Worm (Caenorhabditis elegans) whole organism, L2 larva: ENCODE measurements around the gene Y46B2A.4.

Experiments
- C34F6.9 ChIP-seq: fragments of 150-350 bp; optimal IDR thresholded peaks from 2 replicates; lab custom pipeline; 2014; ENCODE audit warnings: missing biosample characterization, missing genetic modification characterization
- F13H6.1 ChIP-seq: sonication (generic microtip); optimal IDR thresholded peaks from 2 replicates; lab custom pipeline; 2016; ENCODE audit warnings: missing genetic modification characterization, missing compliant biosample characterization
- ZK546.5 ChIP-seq: sonication (generic microtip); optimal IDR thresholded peaks from 2 replicates; lab custom pipeline; 2017; ENCODE audit warnings: missing biosample characterization, missing genetic modification characterization
- aly-2 ChIP-seq: fragments of 150-350 bp; optimal IDR thresholded peaks from 2 replicates; lab custom pipeline; 2014; ENCODE audit warnings: missing biosample characterization, missing genetic modification characterization
- ama-1 ChIP-seq: fragments of 150-350 bp; optimal IDR thresholded peaks from 2 replicates; lab custom pipeline; 2018; ENCODE audit warnings: inconsistent platforms
- blmp-1 ChIP-seq: sonication (generic microtip); optimal IDR thresholded peaks from 2 replicates; lab custom pipeline; 2017; ENCODE audit warnings: missing genetic modification characterization, mild to moderate bottlenecking, missing compliant biosample characterization, antibody characterized with exemption, moderate library complexity; ENCODE audit not compliant: insufficient read depth
- ceh-16 ChIP-seq: fragments of 150-350 bp; optimal IDR thresholded peaks from 2 replicates; lab custom pipeline; 2014; ENCODE audit warnings: missing biosample characterization, missing genetic modification characterization
- ceh-82 ChIP-seq: fragments of 150-350 bp; optimal IDR thresholded peaks from 2 replicates; lab custom pipeline; 2014; ENCODE audit warnings: missing biosample characterization, missing genetic modification characterization
- crh-2 ChIP-seq: sonication (generic microtip); optimal IDR thresholded peaks from 2 replicates; lab custom pipeline; 2017; ENCODE audit warnings: missing biosample characterization, missing genetic modification characterization
- egl-27 ChIP-seq: sonication (generic microtip); optimal IDR thresholded peaks from 3 replicates; lab custom pipeline; 2017; ENCODE audit warnings: missing biosample characterization, missing genetic modification reagents, missing genetic modification characterization
- fos-1 ChIP-seq: fragments of 150-350 bp; optimal IDR thresholded peaks from 2 replicates; lab custom pipeline; 2014; ENCODE audit warnings: missing biosample characterization, missing genetic modification characterization
- gmeb-1 ChIP-seq: fragments of 150-350 bp; optimal IDR thresholded peaks from 2 replicates; lab custom pipeline; 2014; ENCODE audit warnings: missing biosample characterization, missing genetic modification characterization
- lin-13 ChIP-seq: fragments of 150-350 bp; optimal IDR thresholded peaks from 2 replicates; lab custom pipeline; 2014; ENCODE audit warnings: missing biosample characterization, missing genetic modification reagents, missing genetic modification characterization
- lsy-2 ChIP-seq, 2 experiments: fragments of 150-350 bp in 1 of 2; sonication (generic microtip) in 1 of 2; optimal IDR thresholded peaks; 2 replicates each; lab custom pipeline; 2014 to 2017; ENCODE audit warnings: missing biosample characterization in 2 of 2, missing genetic modification characterization in 2 of 2
- mab-5 ChIP-seq: fragments of 150-350 bp; optimal IDR thresholded peaks from 2 replicates; lab custom pipeline; 2014; ENCODE audit warnings: missing biosample characterization, missing genetic modification characterization
- mbf-1 ChIP-seq: sonication (generic microtip); optimal IDR thresholded peaks from 2 replicates; lab custom pipeline; 2017; ENCODE audit warnings: missing biosample characterization, missing genetic modification characterization
- mdl-1 ChIP-seq, 2 experiments: fragments of 150-350 bp in 1 of 2; sonication (generic microtip) in 1 of 2; optimal IDR thresholded peaks; 2 replicates each; lab custom pipeline; 2017; ENCODE audit warnings: missing biosample characterization in 2 of 2, missing genetic modification characterization in 2 of 2
- nhr-10 ChIP-seq: sonication (generic microtip); optimal IDR thresholded peaks from 2 replicates; lab custom pipeline; 2017; ENCODE audit warnings: missing biosample characterization, missing genetic modification characterization
- nhr-11 ChIP-seq: fragments of 150-350 bp; optimal IDR thresholded peaks from 2 replicates; lab custom pipeline; 2014; ENCODE audit warnings: missing biosample characterization, missing genetic modification characterization
- nhr-12 ChIP-seq: fragments of 150-350 bp; optimal IDR thresholded peaks from 2 replicates; lab custom pipeline; 2014; ENCODE audit warnings: missing biosample characterization, missing genetic modification characterization
- nhr-129 ChIP-seq: fragments of 150-350 bp; optimal IDR thresholded peaks from 2 replicates; lab custom pipeline; 2014; ENCODE audit warnings: missing biosample characterization, missing genetic modification characterization
- nhr-21 ChIP-seq: fragments of 150-350 bp; optimal IDR thresholded peaks from 2 replicates; lab custom pipeline; 2014; ENCODE audit warnings: missing biosample characterization, missing genetic modification characterization
- nhr-6 ChIP-seq: fragments of 150-350 bp; optimal IDR thresholded peaks from 2 replicates; lab custom pipeline; 2014; ENCODE audit warnings: missing biosample characterization, missing genetic modification characterization
- sem-4 ChIP-seq: fragments of 150-350 bp; optimal IDR thresholded peaks from 2 replicates; lab custom pipeline; 2014; ENCODE audit warnings: missing biosample characterization, missing genetic modification reagents, missing genetic modification characterization
- sma-9 ChIP-seq, 2 experiments: fragments of 150-350 bp in 1 of 2; sonication (generic microtip) in 1 of 2; optimal IDR thresholded peaks; 2 replicates each; lab custom pipeline; 2014 to 2016; ENCODE audit warnings: missing genetic modification characterization in 2 of 2, mild to moderate bottlenecking in 1 of 2, missing biosample characterization in 1 of 2, missing compliant biosample characterization in 1 of 2, missing genetic modification reagents in 1 of 2, moderate library complexity in 1 of 2
- unc-55 ChIP-seq: fragments of 150-350 bp; sonication (generic microtip); optimal IDR thresholded peaks from 3 replicates; lab custom pipeline; 2014; ENCODE audit warnings: missing biosample characterization, missing genetic modification reagents, missing genetic modification characterization
- unc-62 ChIP-seq: fragments of 150-350 bp; optimal IDR thresholded peaks from 2 replicates; lab custom pipeline; 2014; ENCODE audit warnings: missing biosample characterization, missing genetic modification reagents, missing genetic modification characterization
- zag-1 ChIP-seq: fragments of 150-350 bp; optimal IDR thresholded peaks from 2 replicates; lab custom pipeline; 2014; ENCODE audit warnings: missing biosample characterization, missing genetic modification characterization
- ztf-1 ChIP-seq: fragments of 200-800 bp; sonication (Bioruptor generic); conservative IDR thresholded peaks from 2 replicates; pipeline ENCODE4 v1.3.6; 2022; ENCODE audit warnings: missing genetic modification characterization, missing compliant biosample characterization
- ztf-11 ChIP-seq: sonication (generic microtip); optimal IDR thresholded peaks from 2 replicates; lab custom pipeline; 2017; ENCODE audit warnings: missing biosample characterization, missing genetic modification characterization

Y46B2A.4 gene

DNA sequence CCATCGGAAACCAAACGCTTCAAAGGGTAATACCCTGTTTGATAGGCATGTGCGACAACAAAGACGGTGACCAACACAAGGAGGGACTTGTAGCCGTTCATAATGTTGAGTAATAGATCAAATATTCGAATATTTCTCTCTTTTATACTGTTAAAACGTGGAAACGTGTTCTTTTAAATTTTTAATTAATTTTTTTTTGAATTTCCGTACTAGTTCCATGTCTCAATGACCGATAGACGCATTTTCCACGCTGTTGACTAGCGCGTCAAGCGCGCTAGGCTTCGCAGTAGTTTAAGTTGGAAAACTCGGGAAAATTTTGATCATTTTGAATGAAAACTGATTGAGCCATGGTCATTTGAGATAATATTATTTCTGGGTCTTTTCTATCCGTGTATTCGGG is 5.1 kb downstream of the Y46B2A.4 start, which contains the start of gene Y46B2A.3:
Y46B2A.3 (minus strand) TSS at position 101 of the 400 bp plus-strand sequence.
- TF ChIP-seq crh-2 (tag; lab: Kevin White, UChicago) (no peak), egl-27 (tag; lab: Kevin White, UChicago) (no peak), blmp-1 (tag; lab: Kevin White, UChicago) (no peak), nhr-12 (tag; lab: Kevin White, UChicago) (no peak), mdl-1 (tag; optimal IDR thresholded peaks at IDR 0.05; lab: Kevin White, UChicago) (no peak), nhr-11 (tag; lab: Kevin White, UChicago) (no peak), aly-2 (no peak), unc-55 (GFP tag; lab: Kevin White, UChicago) (no peak), ceh-82 (tag; lab: Kevin White, UChicago) (no peak), lsy-2 (tag; optimal IDR thresholded peaks at IDR 0.05; lab: Kevin White, UChicago) (no peak), unc-62 (no peak), ztf-1 (GFP tag; lab: Robert Waterston, UW) (no peak), F13H6.1 (tag; lab: Kevin White, UChicago) (no peak)

DNA sequence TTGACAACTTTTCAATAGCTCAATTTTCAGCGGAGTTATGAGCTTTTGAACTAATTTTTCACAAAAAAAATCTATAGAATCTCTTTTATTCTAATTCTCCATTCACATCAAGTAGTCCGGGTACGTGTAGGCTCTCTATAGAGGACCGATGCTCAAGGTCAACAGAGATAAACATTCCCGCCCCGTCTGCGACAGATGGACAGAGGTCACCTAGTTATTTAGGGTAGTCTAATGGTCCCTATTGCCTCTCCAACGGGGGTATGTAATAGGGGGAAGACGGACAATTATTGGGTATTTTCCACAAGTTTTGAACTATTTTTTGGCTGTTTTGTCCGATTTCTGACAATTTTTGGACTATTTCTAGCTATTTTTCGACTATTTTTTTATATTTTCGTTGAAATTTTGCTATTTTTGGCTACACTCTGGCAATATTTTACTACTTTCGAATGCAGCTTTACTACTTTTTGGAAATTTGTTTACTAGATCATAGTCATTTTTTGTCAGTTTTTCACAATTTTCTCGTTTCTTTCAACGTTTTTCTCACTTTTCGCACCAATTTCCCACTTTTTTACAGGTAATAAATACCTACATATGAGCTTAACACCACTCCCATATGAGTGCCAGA is 6.7 kb downstream of the Y46B2A.4 start, which contains the start of gene fbxc-51:
fbxc-51 (plus strand) TSS at position 575 of the 625 bp plus-strand sequence.
- TF ChIP-seq nhr-6 (tag; lab: Kevin White, UChicago) (no peak), unc-55 (GFP tag; lab: Kevin White, UChicago) (no peak), F13H6.1 (tag; lab: Kevin White, UChicago) (no peak), nhr-10 (tag; lab: Kevin White, UChicago) (no peak), lsy-2 (tag; optimal IDR thresholded peaks at IDR 0.05; lab: Kevin White, UChicago) (no peak), aly-2 (no peak), ZK546.5 (tag; lab: Kevin White, UChicago) (no peak)
- TF ChIP-seq, all 48 proteins: peak for 0

DNA sequence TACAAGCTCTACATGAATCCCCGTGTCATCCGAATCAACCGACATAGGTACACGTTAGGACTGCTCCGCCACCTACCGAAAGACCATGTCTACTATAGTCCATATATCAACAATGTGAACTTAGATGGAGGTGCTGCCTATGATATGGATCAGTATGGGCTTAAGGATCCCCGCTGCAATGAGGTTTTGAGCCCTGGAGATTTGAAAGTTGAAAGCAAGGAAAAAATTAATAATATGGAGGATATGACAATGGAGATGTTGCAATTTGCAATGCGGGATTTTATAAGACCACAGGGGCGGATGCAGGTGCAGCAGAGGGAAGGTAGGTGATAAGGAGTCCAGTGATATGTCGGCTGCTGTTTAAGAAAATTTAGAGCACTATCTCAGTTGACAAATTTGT is 7.7 kb downstream of the Y46B2A.4 start:
- TF ChIP-seq zag-1 (tag; lab: Kevin White, UChicago) (no peak), nhr-6 (tag; lab: Kevin White, UChicago) (no peak), ztf-1 (GFP tag; lab: Robert Waterston, UW) (no peak), egl-27 (tag; lab: Kevin White, UChicago) (no peak), ama-1 (lab: Kevin White, UChicago) (no peak), ceh-16 (no peak)

- TF ChIP-seq sma-9 (GFP tag; optimal IDR thresholded peaks at IDR 0.05; lab: Kevin White, UChicago), result peak; percentile 6
- no peak for TF ChIP-seq sma-9 (tag; optimal IDR thresholded peaks at IDR 0.05; lab: Kevin White, UChicago)
- peak; percentile 44 for TF ChIP-seq crh-2 (tag; lab: Kevin White, UChicago)
- peak; percentile 23 for TF ChIP-seq nhr-129
- peak; percentile 67 for TF ChIP-seq unc-55 (GFP tag; lab: Kevin White, UChicago)
- peak; percentile 29 for TF ChIP-seq fos-1 (tag; lab: Kevin White, UChicago)
- no peak for TF ChIP-seq nhr-21 (tag; lab: Kevin White, UChicago)
- peak; percentile 36 for TF ChIP-seq mab-5 (tag; lab: Kevin White, UChicago)
- TF ChIP-seq ceh-16, result no peak
- no peak for TF ChIP-seq ztf-11 (tag; lab: Kevin White, UChicago)
- TF ChIP-seq mbf-1 (tag; lab: Kevin White, UChicago), result no peak
- TF ChIP-seq lsy-2 (tag; optimal IDR thresholded peaks at IDR 0.05; lab: Kevin White, UChicago), result peak in 1 of 2 experiments; percentile 67
- TF ChIP-seq zag-1 (tag; lab: Kevin White, UChicago), result peak; percentile 31
- peak; percentile 15 for TF ChIP-seq sem-4 (tag; lab: Kevin White, UChicago)
- TF ChIP-seq lin-13 (GFP tag; lab: Kevin White, UChicago), result peak; percentile 31
- peak; percentile 31 for TF ChIP-seq gmeb-1 (tag; lab: Kevin White, UChicago)
- TF ChIP-seq F13H6.1 (tag; lab: Kevin White, UChicago), result peak; percentile 26
- TF ChIP-seq C34F6.9 (tag; lab: Kevin White, UChicago), result peak; percentile 52
- TF ChIP-seq, all 48 proteins: peak for 13
These were observed 11.5 kb downstream of the Y46B2A.4 start, which contains the start of gene alg-2 for ce11 chrII:872993-873787. TSS of gene alg-2 (plus strand) at chrII:873212.
